Fruit fly (Drosophila melanogaster) whole organism, embryonic: Measurements from ENCODE around the gene Acsx1L.

Experiments used
- Blimp-1 ChIP-seq: fragments of 200-800 bp; sonication (Bioruptor generic); optimal IDR thresholded peaks from 3 replicates; lab custom pipeline; 2018; ENCODE audit warnings: missing biosample characterization, missing genetic modification characterization, mild to moderate bottlenecking, moderate library complexity, missing genetic modification reagents
- CG10321 ChIP-seq: fragments of 200-800 bp; sonication (Bioruptor generic); IDR thresholded peaks from 2 replicates; pipeline ENCODE4 v1.3.6; 2022; ENCODE audit warnings: missing biosample characterization, missing genetic modification characterization
- CG10979 ChIP-seq: fragments of 200-800 bp; sonication (Bioruptor generic); optimal IDR thresholded peaks from 2 replicates; lab custom pipeline; 2018; ENCODE audit warnings: missing biosample characterization, mild to moderate bottlenecking, missing genetic modification characterization, moderate library complexity
- CG12104 ChIP-seq: fragments of 200-800 bp; sonication (Bioruptor generic); optimal IDR thresholded peaks from 3 replicates; lab custom pipeline; 2016; ENCODE audit warnings: missing biosample characterization, missing genetic modification characterization
- CG16813 ChIP-seq: fragments of 200-800 bp; sonication (Bioruptor generic); IDR thresholded peaks from 3 replicates; pipeline ENCODE4 v1.3.6; 2022; ENCODE audit warnings: missing biosample characterization, missing genetic modification characterization; ENCODE audit not compliant: partially characterized antibody
- CG17328 ChIP-seq: fragments of 200-800 bp; sonication (Bioruptor generic); IDR thresholded peaks from 2 replicates; pipeline ENCODE4 v1.3.6; 2022; ENCODE audit warnings: missing biosample characterization, missing genetic modification characterization
- CG30431 ChIP-seq: fragments of 200-800 bp; sonication (Bioruptor generic); optimal IDR thresholded peaks from 2 replicates; lab custom pipeline; 2017; ENCODE audit warnings: missing biosample characterization, missing genetic modification characterization
- CG3838 ChIP-seq: fragments of 200-800 bp; sonication (Bioruptor generic); optimal IDR thresholded peaks from 3 replicates; lab custom pipeline; 2016; ENCODE audit warnings: missing biosample characterization, missing genetic modification characterization
- CG3847 ChIP-seq: fragments of 200-800 bp; sonication (Bioruptor generic); IDR thresholded peaks from 2 replicates; pipeline ENCODE4 v1.3.6; 2022; ENCODE audit warnings: missing biosample characterization, missing genetic modification characterization
- CG4617 ChIP-seq: fragments of 200-800 bp; sonication (Bioruptor generic); optimal IDR thresholded peaks from 3 replicates; lab custom pipeline; 2016; ENCODE audit warnings: missing biosample characterization, missing genetic modification characterization, borderline replicate concordance
- CG6254 ChIP-seq: fragments of 200-800 bp; sonication (Bioruptor generic); optimal IDR thresholded peaks from 3 replicates; lab custom pipeline; 2017; ENCODE audit warnings: mild to moderate bottlenecking, missing biosample characterization, missing genetic modification reagents, missing genetic modification characterization
- CG6272 ChIP-seq: fragments of 200-800 bp; sonication (Bioruptor generic); IDR thresholded peaks from 2 replicates; pipeline ENCODE4 v1.3.6; 2022; ENCODE audit warnings: missing biosample characterization, missing genetic modification characterization
- CG6689 ChIP-seq: fragments of 200-800 bp; sonication (Bioruptor generic); IDR thresholded peaks from 2 replicates; pipeline ENCODE4 v1.3.6; 2022; ENCODE audit warnings: missing biosample characterization, missing genetic modification characterization
- CG7271 ChIP-seq: fragments of 200-800 bp; sonication (Bioruptor generic); optimal IDR thresholded peaks from 2 replicates; lab custom pipeline; 2018; ENCODE audit warnings: missing biosample characterization, mild to moderate bottlenecking, missing genetic modification characterization, moderate library complexity
- CG8359 ChIP-seq: fragments of 200-800 bp; sonication (Bioruptor generic); optimal IDR thresholded peaks from 2 replicates; lab custom pipeline; 2017; ENCODE audit warnings: missing biosample characterization, mild to moderate bottlenecking, missing genetic modification characterization, borderline replicate concordance
- CG8765 ChIP-seq: fragments of 200-800 bp; sonication (Bioruptor generic); IDR thresholded peaks from 2 replicates; pipeline ENCODE4 v1.3.6; 2022; ENCODE audit warnings: missing biosample characterization, missing genetic modification characterization
- CG9727 ChIP-seq: fragments of 200-800 bp; sonication (Bioruptor generic); optimal IDR thresholded peaks from 3 replicates; lab custom pipeline; 2017; ENCODE audit warnings: missing biosample characterization, mild to moderate bottlenecking, missing genetic modification characterization
- CG9817 ChIP-seq: fragments of 200-800 bp; sonication (Bioruptor generic); optimal IDR thresholded peaks from 2 replicates; lab custom pipeline; 2018; ENCODE audit warnings: missing biosample characterization, mild to moderate bottlenecking, missing genetic modification characterization, moderate library complexity
- CoRest ChIP-seq: fragments of 200-800 bp; sonication (Bioruptor generic); optimal IDR thresholded peaks from 3 replicates; lab custom pipeline; 2018; ENCODE audit warnings: missing biosample characterization, mild to moderate bottlenecking, missing genetic modification characterization, moderate library complexity
- D19A ChIP-seq: fragments of 200-800 bp; optimal IDR thresholded peaks from 3 replicates; lab custom pipeline; 2019; ENCODE audit warnings: missing biosample characterization, mild to moderate bottlenecking, missing genetic modification characterization, moderate library complexity
- D19B ChIP-seq: fragments of 200-800 bp; sonication (Bioruptor generic); optimal IDR thresholded peaks from 2 replicates; lab custom pipeline; 2017; ENCODE audit warnings: missing biosample characterization, mild to moderate bottlenecking, missing genetic modification characterization
- Dp ChIP-seq: fragments of 200-800 bp; sonication (Bioruptor generic); optimal IDR thresholded peaks from 2 replicates; lab custom pipeline; 2018; ENCODE audit warnings: missing biosample characterization, mild to moderate bottlenecking, missing genetic modification characterization, moderate library complexity
- E2f2 ChIP-seq: fragments of 200-800 bp; sonication (Bioruptor generic); IDR thresholded peaks from 2 replicates; pipeline ENCODE4 v1.3.6; 2022; ENCODE audit warnings: missing biosample characterization, missing genetic modification characterization
- Fer2 ChIP-seq: fragments of 200-800 bp; sonication (Bioruptor generic); optimal IDR thresholded peaks from 2 replicates; lab custom pipeline; 2018; ENCODE audit warnings: missing biosample characterization, mild to moderate bottlenecking, missing genetic modification characterization, moderate library complexity
- Fer3 ChIP-seq: fragments of 200-800 bp; sonication (Bioruptor generic); optimal IDR thresholded peaks from 2 replicates; lab custom pipeline; 2018; ENCODE audit warnings: missing biosample characterization, mild to moderate bottlenecking, missing genetic modification characterization, moderate library complexity
- HmgZ ChIP-seq: fragments of 200-800 bp; sonication (Bioruptor generic); optimal IDR thresholded peaks from 2 replicates; lab custom pipeline; 2018; ENCODE audit warnings: missing biosample characterization, mild to moderate bottlenecking, missing genetic modification characterization
- Lim3 ChIP-seq: fragments of 200-800 bp; sonication (Bioruptor generic); IDR thresholded peaks from 2 replicates; pipeline ENCODE4 v1.3.6; 2022; ENCODE audit warnings: missing biosample characterization, missing genetic modification characterization
- Med ChIP-seq: fragments of 200-800 bp; sonication (Bioruptor generic); peaks from one replicate; lab custom pipeline; 2016; ENCODE audit warnings: missing biosample characterization, missing genetic modification characterization, mild to moderate bottlenecking, inconsistent platforms, moderate library complexity
- Side ChIP-seq: fragments of 200-800 bp; sonication (Bioruptor generic); optimal IDR thresholded peaks from 2 replicates; lab custom pipeline; 2016; ENCODE audit warnings: missing biosample characterization, missing genetic modification characterization
- Sin3A ChIP-seq: fragments of >200 bp; optimal IDR thresholded peaks from 2 replicates; lab custom pipeline; 2018
- Stat92E ChIP-seq, 3 experiments: fragments of >200 bp in 2 of 3; fragments of 200-800 bp in 1 of 3; sonication (Bioruptor generic) in 1 of 3; optimal IDR thresholded peaks; 2 replicates each; lab custom pipeline; 2017 to 2019; ENCODE audit warnings: missing biosample characterization in 3 of 3, missing genetic modification characterization in 3 of 3, mild to moderate bottlenecking in 1 of 3, moderate library complexity in 1 of 3
- Trl ChIP-seq, 3 experiments: fragments of >200 bp in 2 of 3; fragments of 200-800 bp in 1 of 3; sonication (Bioruptor generic) in 1 of 3; optimal IDR thresholded peaks; 2 replicates in 1 of 3; 3 replicates in 2 of 3; lab custom pipeline; 2016 to 2017; ENCODE audit warnings: missing biosample characterization in 1 of 3, missing genetic modification characterization in 1 of 3
- Usf ChIP-seq: fragments of 200-800 bp; sonication (Bioruptor generic); optimal IDR thresholded peaks from 2 replicates; lab custom pipeline; 2017; ENCODE audit warnings: missing genotype, missing biosample characterization, missing genetic modification characterization
- ac ChIP-seq: fragments of 200-800 bp; sonication (Bioruptor generic); optimal IDR thresholded peaks from 3 replicates; lab custom pipeline; 2017; ENCODE audit warnings: missing biosample characterization, mild to moderate bottlenecking, missing genetic modification characterization
- croc ChIP-seq: fragments of 200-800 bp; sonication (Bioruptor generic); conservative IDR thresholded peaks from 3 replicates; pipeline ENCODE4 v1.3.6; 2022; ENCODE audit warnings: missing biosample characterization, missing genetic modification characterization
- crol ChIP-seq: fragments of 200-800 bp; sonication (Bioruptor generic); IDR thresholded peaks from 2 replicates; pipeline ENCODE4 v1.3.6; 2022; ENCODE audit warnings: missing biosample characterization, missing genetic modification characterization
- dmrt11E ChIP-seq: fragments of 200-800 bp; sonication (Bioruptor generic); optimal IDR thresholded peaks from 3 replicates; lab custom pipeline; 2018; ENCODE audit warnings: missing biosample characterization, mild to moderate bottlenecking, missing genetic modification characterization, moderate library complexity
- ems ChIP-seq: fragments of 200-800 bp; sonication (Bioruptor generic); optimal IDR thresholded peaks from 3 replicates; lab custom pipeline; 2016; ENCODE audit warnings: missing biosample characterization, missing genetic modification characterization
- ewg ChIP-seq: fragments of 200-800 bp; sonication (Bioruptor generic); optimal IDR thresholded peaks from 3 replicates; lab custom pipeline; 2017; ENCODE audit warnings: mild to moderate bottlenecking, missing biosample characterization, missing genetic modification reagents, missing genetic modification characterization
- fu2 ChIP-seq: fragments of 200-800 bp; sonication (Bioruptor generic); optimal IDR thresholded peaks from 2 replicates; lab custom pipeline; 2016; ENCODE audit warnings: missing biosample characterization, missing genetic modification characterization
- grau ChIP-seq: fragments of 200-800 bp; optimal IDR thresholded peaks from 3 replicates; lab custom pipeline; 2019; ENCODE audit warnings: missing biosample characterization, mild to moderate bottlenecking, missing genetic modification characterization, moderate library complexity
- jumu ChIP-seq: fragments of 200-800 bp; sonication (Bioruptor generic); optimal IDR thresholded peaks from 3 replicates; lab custom pipeline; 2016; ENCODE audit warnings: missing biosample characterization, missing genetic modification characterization
- kah ChIP-seq: fragments of 200-800 bp; sonication (Bioruptor generic); optimal IDR thresholded peaks from 2 replicates; lab custom pipeline; 2018; ENCODE audit warnings: missing biosample characterization, mild to moderate bottlenecking, missing genetic modification characterization
- nom ChIP-seq: fragments of 200-800 bp; sonication (Bioruptor generic); optimal IDR thresholded peaks from 2 replicates; lab custom pipeline; 2017; ENCODE audit warnings: missing biosample characterization, missing genetic modification characterization, mild to moderate bottlenecking, moderate library complexity, missing genetic modification reagents
- pho ChIP-seq: fragments of 200-800 bp; sonication (Bioruptor generic); optimal IDR thresholded peaks from 2 replicates; lab custom pipeline; 2016; ENCODE audit warnings: missing biosample characterization, missing genetic modification characterization
- ro ChIP-seq: fragments of 200-800 bp; sonication (Bioruptor generic); IDR thresholded peaks from 2 replicates; pipeline ENCODE4 v1.3.6; 2022; ENCODE audit warnings: missing biosample characterization, missing genetic modification characterization
- run ChIP-seq: fragments of 200-800 bp; sonication (Bioruptor generic); optimal IDR thresholded peaks from 3 replicates; lab custom pipeline; 2018; ENCODE audit warnings: missing biosample characterization, mild to moderate bottlenecking, missing genetic modification characterization
- scrt ChIP-seq: fragments of 200-800 bp; sonication (Bioruptor generic); optimal IDR thresholded peaks from 2 replicates; lab custom pipeline; 2018; ENCODE audit warnings: missing biosample characterization, mild to moderate bottlenecking, missing genetic modification characterization, moderate library complexity
- sd ChIP-seq: fragments of 200-800 bp; sonication (Bioruptor generic); optimal IDR thresholded peaks from 3 replicates; lab custom pipeline; 2018; ENCODE audit warnings: missing biosample characterization, mild to moderate bottlenecking, missing genetic modification characterization, moderate library complexity
- sens-2 ChIP-seq: fragments of 200-800 bp; sonication (Bioruptor generic); IDR thresholded peaks from 2 replicates; pipeline ENCODE4 v1.3.6; 2022; ENCODE audit warnings: missing biosample characterization, missing genetic modification characterization
- tap ChIP-seq: fragments of 200-800 bp; optimal IDR thresholded peaks from 3 replicates; lab custom pipeline; 2019; ENCODE audit warnings: missing biosample characterization, mild to moderate bottlenecking, missing genetic modification characterization, moderate library complexity

Acsx1L gene

DNA sequence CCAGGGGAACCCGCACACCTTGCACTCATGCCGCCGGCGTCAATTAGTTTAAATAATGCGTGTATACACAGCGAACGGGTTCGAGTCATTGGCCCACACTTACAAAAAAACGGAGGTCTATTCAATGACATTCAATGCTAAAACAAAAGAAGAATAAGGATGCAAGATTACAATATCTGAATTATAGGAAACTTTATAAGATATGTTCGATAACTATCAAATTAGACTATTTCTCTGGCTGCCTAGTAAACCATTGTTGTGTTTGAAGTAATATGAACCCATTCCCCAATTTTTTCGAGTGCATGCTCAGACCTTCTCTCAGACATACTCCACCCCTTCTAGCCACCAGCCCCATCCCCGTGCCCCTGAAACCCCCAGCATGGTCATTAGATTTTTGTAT lies 48.0 kb upstream of the Acsx1L start (continued):
- TF ChIP-seq ems (GFP tag; lab: Kevin White, UChicago) (no peak), CG7271 (tag; lab: Kevin White, UChicago) (no peak), CG12104 (GFP tag; lab: Kevin White, UChicago) (no peak), CG3847 (no peak), Fer3 (no peak), E2f2 (GFP tag; lab: Robert Waterston, UW) (no peak), fu2 (GFP tag; lab: Kevin White, UChicago) (no peak), Stat92E (GFP tag; optimal IDR thresholded peaks at IDR 0.05; lab: Kevin White, UChicago) (no peak), ac (GFP tag; lab: Kevin White, UChicago) (no peak), CG8359 (GFP tag; lab: Kevin White, UChicago) (no peak), CG10321 (no peak), CG17328 (GFP tag; lab: Robert Waterston, UW) (no peak), CG16813 (no peak), CG6272 (GFP tag; lab: Robert Waterston, UW) (no peak), pho (no peak), run (no peak), Usf (GFP tag; lab: Kevin White, UChicago) (no peak), CG30431 (GFP tag; lab: Kevin White, UChicago) (no peak), Med (GFP tag; lab: Kevin White, UChicago) (peak; percentile 49), grau (tag; lab: Kevin White, UChicago) (no peak), sens-2 (GFP tag; lab: Robert Waterston, UW) (no peak), crol (peak; percentile 38; the same call in 1 of the 2 replicates), croc (GFP tag; lab: Robert Waterston, UW) (no peak), sd (no peak), CG10979 (tag; lab: Kevin White, UChicago) (peak; percentile 58), Lim3 (GFP tag; lab: Robert Waterston, UW) (no peak), CG6254 (GFP tag; lab: Kevin White, UChicago) (no peak), CG4617 (no peak), jumu (GFP tag; lab: Kevin White, UChicago) (no peak), ewg (GFP tag; lab: Kevin White, UChicago) (no peak), CG6689 (GFP tag; lab: Robert Waterston, UW) (no peak), CG9817 (no peak), D19A (tag; lab: Kevin White, UChicago) (peak; percentile 1), kah (no peak), Side (GFP tag; lab: Kevin White, UChicago) (no peak), Sin3A (no peak), Trl (optimal IDR thresholded peaks at IDR 0.05; lab: Kevin White, UChicago) (no peak), Trl (GFP tag; optimal IDR thresholded peaks at IDR 0.05; lab: Kevin White, UChicago) (no peak), CG9727 (GFP tag; lab: Kevin White, UChicago) (no peak), CG3838 (GFP tag; lab: Kevin White, UChicago) (no peak), dmrt11E (tag; lab: Kevin White, UChicago) (peak; percentile 53), ro (GFP tag; lab: Robert Waterston, UW) (no peak), Dp (no peak), HmgZ (tag; lab: Kevin White, UChicago) (no peak), D19B (GFP tag; lab: Kevin White, UChicago) (no peak), scrt (GFP tag; lab: Kevin White, UChicago) (no peak), nom (GFP tag; lab: Kevin White, UChicago) (no peak), CG8765 (GFP tag; lab: Robert Waterston, UW) (no peak), Blimp-1 (peak; percentile 47), Fer2 (no peak), tap (no peak), CoRest (tag; lab: Kevin White, UChicago) (no peak)
